Worm (Caenorhabditis elegans): ENCODE measurements around the gene stdh-4.

- no peak for TF ChIP-seq unc-62 (GFP tag; optimal IDR thresholded peaks at IDR 0.05)
- no peak for TF ChIP-seq lsy-2 (tag; optimal IDR thresholded peaks at IDR 0.05)
- no peak for TF ChIP-seq alr-1 (tag; optimal IDR thresholded peaks at IDR 0.05)
- no peak for TF ChIP-seq ztf-4 (tag; optimal IDR thresholded peaks at IDR 0.05)
- TF ChIP-seq snpc-4 (tag; optimal IDR thresholded peaks at IDR 0.05) = no peak
- TF ChIP-seq fos-1 (tag; optimal IDR thresholded peaks at IDR 0.05) = no peak
- no peak for TF ChIP-seq nhr-77 (tag; optimal IDR thresholded peaks at IDR 0.05)
- no peak for TF ChIP-seq lin-13 (GFP tag; optimal IDR thresholded peaks at IDR 0.05)
- no peak for TF ChIP-seq lin-11 (tag; optimal IDR thresholded peaks at IDR 0.05)
- no peak for TF ChIP-seq gmeb-1 (tag; optimal IDR thresholded peaks at IDR 0.05)
Measured at ce11 chrV:8588079-8588478, 39.0 kb downstream of the stdh-4 start, which contains the start of gene C10B5.3.

All from whole organism, L2 larva.